Fruit fly (Drosophila melanogaster) whole organism, embryonic: ENCODE results near the gene CG7564.

Source experiments
- Aef1 ChIP-seq: fragments of 200-800 bp; sonication (Bioruptor generic); IDR thresholded peaks from 3 replicates; pipeline ENCODE4 v1.3.6; 2022; ENCODE audit warnings: missing biosample characterization, missing genetic modification characterization
- CG10209 ChIP-seq: fragments of 200-800 bp; sonication (Bioruptor generic); optimal IDR thresholded peaks from 3 replicates; lab custom pipeline; 2017; ENCODE audit warnings: missing biosample characterization, mild to moderate bottlenecking, missing genetic modification characterization, missing genetic modification reagents
- CG10543 ChIP-seq: fragments of 200-800 bp; sonication (Bioruptor generic); optimal IDR thresholded peaks from 3 replicates; lab custom pipeline; 2017; ENCODE audit warnings: missing biosample characterization, mild to moderate bottlenecking, missing genetic modification characterization, moderate library complexity
- CG11695 ChIP-seq: fragments of 200-800 bp; sonication (Bioruptor generic); IDR thresholded peaks from 3 replicates; pipeline ENCODE4 v1.3.6; 2022; ENCODE audit warnings: missing biosample characterization, missing genetic modification characterization
- CG12744 ChIP-seq: fragments of 200-800 bp; sonication (Bioruptor generic); optimal IDR thresholded peaks from 2 replicates; lab custom pipeline; 2016; ENCODE audit warnings: missing biosample characterization, missing genetic modification characterization
- CG13123 ChIP-seq: fragments of 200-800 bp; sonication (Bioruptor generic); optimal IDR thresholded peaks from 2 replicates; lab custom pipeline; 2016; ENCODE audit warnings: missing biosample characterization, missing genetic modification characterization
- CG13624 ChIP-seq: fragments of 200-800 bp; sonication (Bioruptor generic); optimal IDR thresholded peaks from 2 replicates; lab custom pipeline; 2016; ENCODE audit warnings: missing biosample characterization, missing genetic modification characterization
- CG16813 ChIP-seq: fragments of 200-800 bp; sonication (Bioruptor generic); IDR thresholded peaks from 3 replicates; pipeline ENCODE4 v1.3.6; 2022; ENCODE audit warnings: missing biosample characterization, missing genetic modification characterization; ENCODE audit not compliant: partially characterized antibody
- CG17186 ChIP-seq: fragments of 200-800 bp; sonication (Bioruptor generic); optimal IDR thresholded peaks from 3 replicates; lab custom pipeline; 2017; ENCODE audit warnings: missing biosample characterization, missing genetic modification reagents, missing genetic modification characterization
- CG17912 ChIP-seq: fragments of 200-800 bp; sonication (Bioruptor generic); optimal IDR thresholded peaks from 2 replicates; lab custom pipeline; 2018; ENCODE audit warnings: missing biosample characterization, mild to moderate bottlenecking, missing genetic modification characterization
- CG18619 ChIP-seq: fragments of 200-800 bp; sonication (Bioruptor generic); optimal IDR thresholded peaks from 3 replicates; lab custom pipeline; 2017; ENCODE audit warnings: missing biosample characterization, mild to moderate bottlenecking, missing genetic modification characterization
- CG3726 ChIP-seq: fragments of 200-800 bp; sonication (Bioruptor generic); IDR thresholded peaks from 3 replicates; pipeline ENCODE4, ENCODE4 v1.3.6; 2022; ENCODE audit warnings: missing biosample characterization, missing genetic modification characterization
- CG42726 ChIP-seq: fragments of 200-800 bp; sonication (Bioruptor generic); IDR thresholded peaks from 2 replicates; pipeline ENCODE4 v1.3.6; 2022; ENCODE audit warnings: missing biosample characterization, missing genetic modification characterization; ENCODE audit not compliant: partially characterized antibody
- CG4328 ChIP-seq: fragments of 200-800 bp; sonication (Bioruptor generic); optimal IDR thresholded peaks from 3 replicates; lab custom pipeline; 2017; ENCODE audit warnings: missing biosample characterization, missing genetic modification reagents, missing genetic modification characterization
- CG6854 ChIP-seq: fragments of 200-800 bp; sonication (Bioruptor generic); optimal IDR thresholded peaks from 3 replicates; lab custom pipeline; 2017; ENCODE audit warnings: missing biosample characterization, mild to moderate bottlenecking, missing genetic modification characterization
- CG7928 ChIP-seq: fragments of 200-800 bp; sonication (Bioruptor generic); optimal IDR thresholded peaks from 2 replicates; lab custom pipeline; 2017; ENCODE audit warnings: missing biosample characterization, mild to moderate bottlenecking, missing genetic modification characterization
- CG7963 ChIP-seq: fragments of 200-800 bp; sonication (Bioruptor generic); IDR thresholded peaks from 3 replicates; pipeline ENCODE4 v1.3.6; 2022; ENCODE audit warnings: missing biosample characterization, missing genetic modification characterization; ENCODE audit not compliant: partially characterized antibody
- CG9727 ChIP-seq: fragments of 200-800 bp; sonication (Bioruptor generic); optimal IDR thresholded peaks from 3 replicates; lab custom pipeline; 2017; ENCODE audit warnings: missing biosample characterization, mild to moderate bottlenecking, missing genetic modification characterization
- Deaf1 ChIP-seq: fragments of 200-800 bp; optimal IDR thresholded peaks from 3 replicates; lab custom pipeline; 2019; ENCODE audit warnings: missing biosample characterization, mild to moderate bottlenecking, missing genetic modification characterization, moderate library complexity
- Dip2 ChIP-seq: fragments of 200-800 bp; sonication (Bioruptor generic); IDR thresholded peaks from 2 replicates; pipeline ENCODE4 v1.3.6; 2022; ENCODE audit warnings: missing biosample characterization, missing genetic modification characterization
- Dll ChIP-seq: fragments of 200-800 bp; sonication (Bioruptor generic); IDR thresholded peaks from 4 replicates; pipeline ENCODE4 v1.3.6; 2022; ENCODE audit warnings: missing biosample characterization, missing genetic modification characterization; ENCODE audit not compliant: partially characterized antibody
- Drgx ChIP-seq: fragments of 200-800 bp; sonication (Bioruptor generic); IDR thresholded peaks from 2 replicates; pipeline ENCODE4 v1.3.6; 2022; ENCODE audit warnings: missing biosample characterization, missing genetic modification characterization
- Eip74EF ChIP-seq, 2 experiments: fragments of 200-800 bp in 1 of 2; fragments of >200 bp in 1 of 2; sonication (Bioruptor generic) in 1 of 2; optimal IDR thresholded peaks; 2 replicates each; lab custom pipeline; 2017 to 2019; ENCODE audit warnings: missing biosample characterization in 2 of 2, missing genetic modification characterization in 2 of 2, mild to moderate bottlenecking in 1 of 2, moderate library complexity in 1 of 2
- HLH3B ChIP-seq: fragments of 200-800 bp; sonication (Bioruptor generic); IDR thresholded peaks from 2 replicates; pipeline ENCODE4 v1.3.6; 2022; ENCODE audit warnings: missing biosample characterization, missing genetic modification characterization
- NC2α ChIP-seq: fragments of 200-800 bp; sonication (Bioruptor generic); optimal IDR thresholded peaks from 2 replicates; lab custom pipeline; 2016; ENCODE audit warnings: missing biosample characterization, missing genetic modification characterization
- NC2β ChIP-seq: fragments of 200-800 bp; sonication (Bioruptor generic); optimal IDR thresholded peaks from 2 replicates; lab custom pipeline; 2016; ENCODE audit warnings: missing biosample characterization, missing genetic modification characterization
- Nf-YC ChIP-seq: fragments of 200-800 bp; optimal IDR thresholded peaks from 3 replicates; lab custom pipeline; 2019; ENCODE audit warnings: missing biosample characterization, mild to moderate bottlenecking, missing genetic modification characterization, moderate library complexity
- Scr ChIP-seq: fragments of 200-800 bp; sonication (Bioruptor generic); IDR thresholded peaks from 2 replicates; pipeline ENCODE4 v1.3.6; 2022; ENCODE audit warnings: missing biosample characterization, missing genetic modification characterization; ENCODE audit not compliant: partially characterized antibody
- Xbp1 ChIP-seq: fragments of 200-800 bp; sonication (Bioruptor generic); optimal IDR thresholded peaks from 3 replicates; lab custom pipeline; 2016; ENCODE audit warnings: missing biosample characterization, mild to moderate bottlenecking, missing genetic modification characterization
- bbx ChIP-seq: fragments of 200-800 bp; sonication (Bioruptor generic); IDR thresholded peaks from 2 replicates; pipeline ENCODE4 v1.3.6; 2022; ENCODE audit warnings: missing biosample characterization, missing genetic modification characterization; ENCODE audit not compliant: partially characterized antibody
- bsh ChIP-seq, 2 experiments: fragments of 200-800 bp; sonication (Bioruptor generic); optimal IDR thresholded peaks; 2 replicates each; lab custom pipeline; 2017 to 2018; ENCODE audit warnings: mild to moderate bottlenecking in 2 of 2, missing biosample characterization in 2 of 2, missing genetic modification characterization in 2 of 2, moderate library complexity in 1 of 2
- chinmo ChIP-seq: fragments of 200-800 bp; sonication (Bioruptor generic); IDR thresholded peaks from 4 replicates; pipeline ENCODE4 v1.3.6; 2022; ENCODE audit warnings: missing biosample characterization, missing genetic modification characterization; ENCODE audit not compliant: partially characterized antibody
- gsb-n ChIP-seq: fragments of 200-800 bp; sonication (Bioruptor generic); optimal IDR thresholded peaks from 3 replicates; lab custom pipeline; 2018; ENCODE audit warnings: missing biosample characterization, mild to moderate bottlenecking, missing genetic modification characterization
- lbe ChIP-seq: fragments of 200-800 bp; sonication (Bioruptor generic); optimal IDR thresholded peaks from 2 replicates; lab custom pipeline; 2016; ENCODE audit warnings: missing biosample characterization, mild to moderate bottlenecking, missing genetic modification characterization
- mam ChIP-seq: fragments of 200-800 bp; sonication (Bioruptor generic); optimal IDR thresholded peaks from 3 replicates; lab custom pipeline; 2016; ENCODE audit warnings: missing biosample characterization, missing genetic modification characterization
- mld ChIP-seq: fragments of 200-800 bp; sonication (Bioruptor generic); IDR thresholded peaks from 3 replicates; pipeline ENCODE4 v1.3.6; 2022; ENCODE audit warnings: missing biosample characterization, missing genetic modification characterization; ENCODE audit not compliant: partially characterized antibody
- nerfin-1 ChIP-seq: fragments of 200-800 bp; sonication (Bioruptor generic); optimal IDR thresholded peaks from 3 replicates; lab custom pipeline; 2019; ENCODE audit warnings: missing biosample characterization, mild to moderate bottlenecking, missing genetic modification characterization, moderate library complexity
- pan ChIP-seq, 4 experiments: fragments of >200 bp in 3 of 4; fragments of 200-800 bp in 1 of 4; sonication (Bioruptor generic) in 1 of 4; optimal IDR thresholded peaks in 3 of 4; IDR thresholded peaks in 1 of 4; 2 replicates each; pipeline versions ENCODE4 v1.3.6 to Lab custom; 2017 to 2022; ENCODE audit warnings: missing biosample characterization in 2 of 4, missing genetic modification characterization in 2 of 4, mixed read lengths in 1 of 4
- pzg ChIP-seq: fragments of 200-800 bp; sonication (Bioruptor generic); optimal IDR thresholded peaks from 3 replicates; lab custom pipeline; 2018; ENCODE audit warnings: missing biosample characterization, mild to moderate bottlenecking, missing genetic modification characterization, moderate library complexity
- sc ChIP-seq, 3 experiments: fragments of >200 bp in 2 of 3; fragments of 200-800 bp in 1 of 3; sonication (Bioruptor generic) in 1 of 3; optimal IDR thresholded peaks; 2 replicates in 2 of 3; 3 replicates in 1 of 3; lab custom pipeline; 2017; ENCODE audit warnings: mild to moderate bottlenecking in 1 of 3, missing biosample characterization in 1 of 3, missing genetic modification characterization in 1 of 3, missing genetic modification reagents in 1 of 3
- sens ChIP-seq: fragments of 200-800 bp; sonication (Bioruptor generic); peaks from one replicate; lab custom pipeline; 2016; ENCODE audit warnings: missing biosample characterization, missing genetic modification characterization
- seq ChIP-seq: fragments of 200-800 bp; sonication (Bioruptor generic); IDR thresholded peaks from 2 replicates; pipeline ENCODE4 v1.3.6; 2022; ENCODE audit warnings: missing biosample characterization, missing genetic modification characterization
- sna ChIP-seq: fragments of 200-800 bp; sonication (Bioruptor generic); IDR thresholded peaks from 2 replicates; pipeline ENCODE4 v1.3.6; 2022; ENCODE audit warnings: missing biosample characterization, missing genetic modification characterization; ENCODE audit not compliant: partially characterized antibody
- so ChIP-seq: fragments of 200-800 bp; sonication (Bioruptor generic); IDR thresholded peaks from 3 replicates; pipeline ENCODE4 v1.3.6; 2022; ENCODE audit warnings: missing biosample characterization, missing genetic modification characterization
- sug ChIP-seq: fragments of 200-800 bp; optimal IDR thresholded peaks from 2 replicates; lab custom pipeline; 2019; ENCODE audit warnings: missing biosample characterization, mild to moderate bottlenecking, missing genetic modification characterization, moderate library complexity
- zen2 ChIP-seq: fragments of 200-800 bp; sonication (Bioruptor generic); IDR thresholded peaks from 3 replicates; pipeline ENCODE4 v1.3.6; 2022; ENCODE audit warnings: missing biosample characterization, missing genetic modification characterization; ENCODE audit not compliant: partially characterized antibody

The CG7564 gene

DNA sequence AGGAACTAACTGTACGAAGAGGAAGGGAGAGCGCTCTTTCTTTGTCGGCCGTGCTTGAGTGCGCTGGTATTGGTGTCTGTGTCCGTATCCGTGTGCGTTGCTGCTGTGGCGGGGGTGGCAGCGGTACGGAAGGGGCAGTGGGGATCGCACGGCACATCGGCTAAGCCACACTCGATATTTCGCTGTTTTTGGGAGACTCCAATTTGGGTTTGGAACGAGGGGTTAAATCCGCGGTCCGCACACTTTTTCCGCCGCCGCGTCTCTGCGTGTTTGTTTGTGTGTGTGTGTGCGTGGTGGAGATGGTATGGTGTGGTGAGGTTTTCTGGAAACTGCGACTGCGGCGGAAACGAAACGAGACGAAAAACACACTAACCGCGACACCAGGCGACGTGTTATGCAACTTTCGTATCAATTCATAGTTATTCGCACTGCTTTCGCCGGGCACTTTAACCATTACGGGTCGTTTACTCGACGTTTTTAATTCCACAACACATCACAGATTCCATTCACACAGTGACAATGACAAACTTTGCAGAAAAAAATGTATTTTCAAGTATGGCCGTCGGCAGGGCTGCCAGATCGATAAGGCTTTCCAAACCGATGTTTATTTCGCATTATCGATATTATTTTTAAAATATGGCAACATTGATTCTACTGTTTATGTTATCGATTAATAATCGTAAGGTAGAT is 43.3 kb downstream of the CG7564 start, which contains the start of gene CycT (continued):
- TF ChIP-seq sug (tag; lab: Kevin White, UChicago) (peak; percentile 53), CG10209 (GFP tag; lab: Kevin White, UChicago) (peak; percentile 40), Dip2 (GFP tag; lab: Robert Waterston, UW) (no peak), CG3726 (GFP tag; lab: Robert Waterston, UW) (no peak), HLH3B (GFP tag; lab: Robert Waterston, UW) (no peak), so (GFP tag; lab: Robert Waterston, UW) (0 out of 3 replicates have a peak, but pooled peaks have one; percentile 7), CG6854 (GFP tag; lab: Kevin White, UChicago) (peak; percentile 73), mam (GFP tag; lab: Kevin White, UChicago) (no peak), CG17912 (GFP tag; lab: Kevin White, UChicago) (no peak), CG17186 (GFP tag; lab: Kevin White, UChicago) (peak; percentile 18), CG18619 (GFP tag; lab: Kevin White, UChicago) (peak; percentile 20), CG4328 (GFP tag; lab: Kevin White, UChicago) (peak; percentile 55), bsh (GFP tag; optimal IDR thresholded peaks at IDR 0.05; lab: Kevin White, UChicago) (peak; percentile 8 to 39), mld (peak; percentile 79; the same call in 2 of the 3 replicates), Deaf1 (tag; lab: Kevin White, UChicago) (no peak), bbx (GFP tag; lab: Robert Waterston, UW) (peak; percentile 93), CG7928 (no peak), CG13123 (GFP tag; lab: Kevin White, UChicago) (no peak), nerfin-1 (peak; percentile 68), lbe (GFP tag; lab: Kevin White, UChicago) (peak; percentile 38), Aef1 (GFP tag; lab: Robert Waterston, UW) (no peak), pan (optimal IDR thresholded peaks at IDR 0.05; lab: Kevin White, UChicago) (no peak), pan (GFP tag; optimal IDR thresholded peaks at IDR 0.05 in 1 of 2, IDR thresholded peaks at IDR 0.05 in 1 of 2) (peak in 1 of 2 experiments; percentile 18), CG7963 (GFP tag; lab: Robert Waterston, UW) (peak; percentile 88), zen2 (GFP tag; lab: Robert Waterston, UW) (peak; percentile 83), CG9727 (peak; percentile 58), Drgx (GFP tag; lab: Robert Waterston, UW) (peak; percentile 23; the same call in 1 of the 2 replicates), NC2β (GFP tag; lab: Kevin White, UChicago) (peak; percentile 62), CG13624 (GFP tag; lab: Kevin White, UChicago) (peak; percentile 54), Eip74EF (GFP tag; optimal IDR thresholded peaks at IDR 0.05; lab: Kevin White, UChicago) (peak in 1 of 2 experiments; percentile 89), CG12744 (GFP tag; lab: Kevin White, UChicago) (no peak), pzg (GFP tag; lab: Kevin White, UChicago) (peak; percentile 84), Scr (peak; percentile 88), sc (optimal IDR thresholded peaks at IDR 0.05; lab: Kevin White, UChicago) (no peak), sc (GFP tag; optimal IDR thresholded peaks at IDR 0.05; lab: Kevin White, UChicago) (no peak), sens (GFP tag; lab: Kevin White, UChicago) (peak; percentile 85), Dll (GFP tag; lab: Robert Waterston, UW) (peak; percentile 91), sna (peak; percentile 82), CG10543 (GFP tag; lab: Kevin White, UChicago) (peak; percentile 81), seq (0 out of 2 replicates have a peak, but pooled peaks have one; percentile 19), Xbp1 (GFP tag; lab: Kevin White, UChicago) (peak; percentile 0), Nf-YC (peak; percentile 59), CG11695 (GFP tag; lab: Robert Waterston, UW) (peak; percentile 60; the same call in 2 of the 3 replicates), gsb-n (tag; lab: Kevin White, UChicago) (peak; percentile 18), CG16813 (GFP tag; lab: Robert Waterston, UW) (peak; percentile 92), chinmo (GFP tag; lab: Robert Waterston, UW) (peak; percentile 70; the same call in 1 of the 4 replicates), CG42726 (GFP tag; lab: Robert Waterston, UW) (peak; percentile 89; the same call in 1 of the 2 replicates), NC2α (GFP tag; lab: Kevin White, UChicago) (no peak)
